Fruit fly (Drosophila melanogaster): ENCODE data around the gene stck.

Gene stck

DNA sequence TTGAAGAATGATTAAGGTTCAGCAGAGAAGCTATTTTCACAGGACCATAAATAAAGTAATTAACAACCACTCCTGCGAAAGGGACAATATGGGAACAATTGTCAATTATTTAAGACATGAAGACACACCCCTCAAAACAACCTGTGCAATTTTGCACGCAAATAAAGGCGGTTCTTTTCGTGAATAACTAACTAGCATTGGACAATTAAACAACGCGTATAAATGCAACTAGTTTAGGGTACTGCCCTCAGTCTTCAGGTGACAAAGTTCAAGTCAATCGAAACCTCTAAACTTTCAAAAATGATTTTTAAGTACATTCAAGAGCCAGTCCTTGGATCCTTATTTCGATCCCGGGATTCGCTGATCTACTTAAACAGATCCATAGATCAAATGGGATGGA, 35.3 kb upstream of the stck start, which contains the start of gene Or85a:
Gene Or85a (plus strand): TSS at position 301 of the 400 bp plus-strand sequence.
- no peak for TF ChIP-seq CG15336 (GFP tag; IDR thresholded peaks at IDR 0.05)
- TF ChIP-seq CG34406 (GFP tag; optimal IDR thresholded peaks at IDR 0.05) = no peak
- no peak for TF ChIP-seq Met (GFP tag; optimal IDR thresholded peaks at IDR 0.05)
- no peak for TF ChIP-seq CG6808 (GFP tag; optimal IDR thresholded peaks at IDR 0.05)
- no peak for TF ChIP-seq Eip78C (GFP tag)
- no peak for TF ChIP-seq fd59A (GFP tag; optimal IDR thresholded peaks at IDR 0.05)

DNA sequence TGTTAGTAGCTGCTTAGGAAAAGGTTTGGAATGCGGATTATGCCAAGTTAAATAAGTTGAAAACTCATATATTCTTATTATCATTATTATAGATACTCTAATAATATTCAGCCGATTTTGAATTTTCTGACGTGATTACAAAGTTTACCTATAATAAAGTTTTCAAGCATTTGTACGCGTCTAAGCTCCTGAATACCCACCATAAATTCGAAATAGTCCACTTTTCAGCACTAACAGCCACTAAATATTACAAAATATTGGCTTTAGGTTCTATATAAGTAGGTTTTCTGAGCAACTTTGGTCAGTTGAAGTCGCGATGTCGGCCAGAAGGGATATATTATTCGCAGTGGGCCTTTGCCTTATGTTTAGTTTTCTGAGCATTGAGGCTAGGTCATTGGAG, 32.8 kb upstream of the stck start, which contains the start of gene CG7443:
Gene CG7443 (plus strand): TSS at position 301 of the 400 bp plus-strand sequence.
- TF ChIP-seq salr (GFP tag; optimal IDR thresholded peaks at IDR 0.05) (no peak), CG8119 (GFP tag; IDR thresholded peaks at IDR 0.05) (no peak), pdm3 (GFP tag; optimal IDR thresholded peaks at IDR 0.05) (no peak), OdsH (GFP tag; optimal IDR thresholded peaks at IDR 0.05) (no peak), CG6163 (GFP tag; IDR thresholded peaks at IDR 0.05) (no peak), Sox14 (GFP tag; optimal IDR thresholded peaks at IDR 0.05) (no peak), CG9139 (GFP tag; optimal IDR thresholded peaks at IDR 0.05) (no peak), CG8632 (GFP tag; optimal IDR thresholded peaks at IDR 0.05) (no peak), Blimp-1 (GFP tag; optimal IDR thresholded peaks at IDR 0.05) (no peak)

DNA sequence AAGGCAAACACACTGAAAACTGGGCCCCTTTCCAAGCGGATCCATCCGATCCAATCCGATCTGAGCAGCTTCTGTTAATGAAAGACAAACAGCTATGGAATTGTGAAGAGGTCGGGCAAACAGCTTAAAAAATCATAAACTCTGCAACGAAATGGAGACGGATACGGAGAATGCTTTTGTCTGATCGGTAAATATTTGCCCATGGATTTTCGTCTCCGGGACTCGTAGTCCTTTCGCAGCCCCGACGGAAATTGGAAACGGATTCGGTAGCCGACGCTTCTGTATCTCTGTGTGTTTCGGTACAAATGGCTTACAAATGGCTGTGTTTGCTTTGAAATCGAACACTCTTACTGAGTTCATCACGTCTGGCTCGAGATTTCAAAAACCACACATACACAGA, 29.9 kb upstream of the stck start:
- TF ChIP-seq Smox (GFP tag; optimal IDR thresholded peaks at IDR 0.05) (no peak), fkh (GFP tag; optimal IDR thresholded peaks at IDR 0.05) (peak; percentile 33)

- peak; percentile 62 for TF ChIP-seq svp (GFP tag)
- TF ChIP-seq Eip93F (GFP tag; optimal IDR thresholded peaks at IDR 0.05) = no peak
- peak; percentile 93 for TF ChIP-seq dsx (GFP tag; optimal IDR thresholded peaks at IDR 0.05; ENCODE audit: poor library complexity, severe bottlenecking)
Observed at dm6 chr3R:8327967-8328789, 28.6 kb upstream of the stck start.

DNA sequence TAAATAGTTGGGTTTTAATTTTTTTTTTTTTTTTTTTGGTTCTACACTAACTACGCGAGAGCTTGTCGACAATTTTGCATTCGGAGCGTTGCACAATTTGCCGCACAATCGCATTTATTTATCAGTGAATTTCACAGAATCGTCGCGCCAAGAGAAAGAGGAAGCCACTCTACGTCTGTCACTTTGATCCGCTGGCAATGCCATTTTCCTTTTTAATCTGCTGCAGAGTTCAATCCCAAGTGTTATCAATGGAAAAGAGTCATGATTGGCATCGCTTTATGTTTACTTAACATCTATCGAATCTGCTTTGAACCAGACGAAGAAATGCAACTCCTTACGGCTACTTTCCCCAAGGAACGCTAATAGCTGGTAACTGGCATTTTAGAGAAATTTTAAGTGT, 27.1 kb upstream of the stck start:
- TF ChIP-seq dsx (GFP tag; optimal IDR thresholded peaks at IDR 0.05; ENCODE audit: poor library complexity, severe bottlenecking) = peak; percentile 54
- TF ChIP-seq svp (GFP tag) = peak; percentile 99
- TF ChIP-seq CG11294 (GFP tag; IDR thresholded peaks at IDR 0.05) = no peak

DNA sequence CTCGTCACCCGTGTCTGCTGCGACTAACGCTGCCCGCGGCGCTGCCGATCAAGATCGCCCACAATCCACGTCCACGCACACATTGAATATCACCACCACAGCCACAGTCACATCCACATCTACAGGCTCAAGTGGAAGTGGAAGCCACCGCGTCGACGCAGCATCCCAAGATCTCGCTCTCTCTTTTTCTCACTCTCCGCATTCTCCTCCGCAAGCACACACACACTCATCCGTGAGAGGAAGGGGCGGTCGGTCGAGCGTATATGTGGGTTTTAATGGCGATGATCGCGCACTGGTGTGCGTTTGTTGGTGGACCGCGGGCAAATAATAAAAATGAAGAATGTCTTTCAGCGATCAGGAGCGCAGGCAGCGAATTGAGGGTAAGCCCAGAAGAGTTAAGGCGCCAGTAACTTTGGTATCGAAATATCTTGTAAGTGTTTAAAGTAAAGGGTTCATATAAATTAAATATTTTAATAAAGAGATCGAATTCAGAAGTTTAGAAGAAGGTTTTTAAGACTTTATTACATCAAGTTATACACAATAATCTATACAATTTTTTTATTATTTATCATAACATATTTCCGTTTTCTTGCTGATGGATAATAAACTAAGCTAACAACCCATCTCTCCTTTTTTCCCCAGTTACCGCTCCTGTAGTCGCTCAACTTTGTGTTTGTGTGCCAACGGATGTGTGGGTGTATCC, 22.9 kb upstream of the stck start, which contains the start of gene Poxm:
Gene Poxm (minus strand): TSS at position 25 of the 703 bp plus-strand sequence.
- TF ChIP-seq CG11294 (GFP tag; IDR thresholded peaks at IDR 0.05) (peak; percentile 87), achi (GFP tag; optimal IDR thresholded peaks at IDR 0.05) (peak; percentile 96), CG1621 (tag; optimal IDR thresholded peaks at IDR 0.05) (peak; percentile 76), Sox14 (GFP tag; optimal IDR thresholded peaks at IDR 0.05) (peak; percentile 93), Sox15 (GFP tag; optimal IDR thresholded peaks at IDR 0.05) (peak; percentile 95), CG4318 (GFP tag; optimal IDR thresholded peaks at IDR 0.05) (peak; percentile 98), Eip93F (GFP tag; optimal IDR thresholded peaks at IDR 0.05) (peak; percentile 24), CG9139 (GFP tag; optimal IDR thresholded peaks at IDR 0.05) (peak; percentile 89), CG8632 (GFP tag; optimal IDR thresholded peaks at IDR 0.05) (peak; percentile 94), CG3919 (GFP tag; optimal IDR thresholded peaks at IDR 0.05) (peak; percentile 98), CG6808 (GFP tag; optimal IDR thresholded peaks at IDR 0.05) (peak; percentile 97), vri (GFP tag; optimal IDR thresholded peaks at IDR 0.05) (peak; percentile 64), fd59A (GFP tag; optimal IDR thresholded peaks at IDR 0.05) (peak; percentile 96), CG7368 (GFP tag; optimal IDR thresholded peaks at IDR 0.05) (peak; percentile 93), esn (GFP tag; optimal IDR thresholded peaks at IDR 0.05) (peak; percentile 94), net (GFP tag; optimal IDR thresholded peaks at IDR 0.05) (peak; percentile 95), salr (GFP tag; optimal IDR thresholded peaks at IDR 0.05) (peak; percentile 72 to 98), Eip78C (GFP tag) (peak; percentile 99), Eip75B (GFP tag; optimal IDR thresholded peaks at IDR 0.05) (peak; percentile 90), CG34406 (GFP tag; optimal IDR thresholded peaks at IDR 0.05) (peak; percentile 93), CG6792 (GFP tag; optimal IDR thresholded peaks at IDR 0.05) (peak; percentile 96), Smox (GFP tag; optimal IDR thresholded peaks at IDR 0.05) (peak; percentile 90), fkh (GFP tag; optimal IDR thresholded peaks at IDR 0.05) (peak; percentile 78), fd85E (GFP tag; optimal IDR thresholded peaks at IDR 0.05) (peak; percentile 60), CG31627 (GFP tag; optimal IDR thresholded peaks at IDR 0.05) (peak; percentile 90), Ets21C (GFP tag; optimal IDR thresholded peaks at IDR 0.05) (peak; percentile 82), CG16779 (tag; optimal IDR thresholded peaks at IDR 0.05) (peak; percentile 91), Hr4 (GFP tag; optimal IDR thresholded peaks at IDR 0.05) (peak; percentile 97)

All from whole organism, prepupa.